Worm (Caenorhabditis elegans): ENCODE results near the gene srt-73.

DNA sequence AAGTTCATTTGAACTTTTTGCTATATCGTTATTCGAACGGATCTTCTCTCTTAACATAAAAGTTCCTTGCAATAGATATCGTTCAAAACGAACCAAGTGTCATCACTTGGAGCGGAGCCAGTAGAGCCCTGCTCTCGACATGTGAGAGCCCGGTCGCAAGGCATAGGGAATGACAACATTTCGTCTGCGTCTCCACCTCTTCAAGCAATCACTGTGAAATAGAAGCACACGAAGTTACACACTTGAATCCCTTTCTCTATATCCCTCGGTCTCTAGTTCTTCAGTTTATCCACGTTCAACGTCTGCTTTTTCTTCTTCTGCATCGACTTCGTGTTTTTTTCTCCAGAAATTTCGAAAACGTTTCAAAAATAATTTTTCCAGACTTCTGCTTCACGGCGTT lies 24.2 kb downstream of the srt-73 start, which contains the start of gene C49H3.6:
- no peak for TF ChIP-seq zag-1 (tag; optimal IDR thresholded peaks at IDR 0.05)
- TF ChIP-seq mab-5 (tag; optimal IDR thresholded peaks at IDR 0.05), result no peak
- no peak for TF ChIP-seq ama-1 (optimal IDR thresholded peaks at IDR 0.05)
- no peak for TF ChIP-seq unc-62 (GFP tag; optimal IDR thresholded peaks at IDR 0.05)
- TF ChIP-seq nhr-23 (tag; optimal IDR thresholded peaks at IDR 0.05), result no peak
- TF ChIP-seq ceh-16 (tag; optimal IDR thresholded peaks at IDR 0.05), result no peak
- TF ChIP-seq nhr-77 (tag; optimal IDR thresholded peaks at IDR 0.05), result no peak

Measured in whole organism, L2 larva.